Worm (Caenorhabditis elegans) whole organism, early embryonic: ENCODE data around the gene tps-2.

Source experiments
- B0310.2 ChIP-seq: sonication (generic microtip); optimal IDR thresholded peaks from 2 replicates; lab custom pipeline; 2016; ENCODE audit warnings: mild to moderate bottlenecking, missing genetic modification characterization, missing compliant biosample characterization
- ama-1 ChIP-seq: fragments of 150-350 bp; optimal IDR thresholded peaks from 2 replicates; lab custom pipeline; 2014
- ceh-13 ChIP-seq: fragments of 200-800 bp; sonication (Bioruptor generic); optimal IDR thresholded peaks from 2 replicates; lab custom pipeline; 2018; ENCODE audit warnings: mild to moderate bottlenecking, missing genetic modification characterization, missing compliant biosample characterization
- ceh-36 ChIP-seq: sonication (generic microtip); optimal IDR thresholded peaks from 2 replicates; lab custom pipeline; 2016; ENCODE audit warnings: missing genetic modification characterization, inconsistent platforms, missing compliant biosample characterization
- flt-1 ChIP-seq: fragments of 200-800 bp; sonication (Bioruptor generic); IDR thresholded peaks from 2 replicates; pipeline ENCODE4 v1.3.6; 2022; ENCODE audit warnings: missing genetic modification characterization, missing compliant biosample characterization
- hmg-4 ChIP-seq: fragments of 200-800 bp; sonication (Bioruptor generic); optimal IDR thresholded peaks from 2 replicates; lab custom pipeline; 2018; ENCODE audit warnings: mild to moderate bottlenecking, missing genetic modification characterization, missing compliant biosample characterization
- hnd-1 ChIP-seq: sonication (generic microtip); optimal IDR thresholded peaks from 2 replicates; lab custom pipeline; 2016; ENCODE audit warnings: missing genetic modification characterization, missing compliant biosample characterization
- pes-1 ChIP-seq: fragments of 200-800 bp; sonication (Bioruptor generic); IDR thresholded peaks from 2 replicates; pipeline ENCODE4 v1.3.6; 2022; ENCODE audit warnings: missing genetic modification reagents, missing genetic modification characterization, missing compliant biosample characterization
- scrt-1 ChIP-seq: fragments of 200-800 bp; sonication (Bioruptor generic); IDR thresholded peaks from 2 replicates; pipeline ENCODE4 v1.3.6; 2022; ENCODE audit warnings: missing genetic modification characterization, missing compliant biosample characterization
- sea-1 ChIP-seq: fragments of 200-800 bp; sonication (Bioruptor generic); conservative IDR thresholded peaks from 2 replicates; pipeline ENCODE4 v1.3.6; 2022; ENCODE audit warnings: missing genetic modification characterization, missing compliant biosample characterization
- tbx-11 ChIP-seq: fragments of 200-800 bp; sonication (Bioruptor generic); IDR thresholded peaks from 2 replicates; pipeline ENCODE4 v1.3.6; 2022; ENCODE audit warnings: missing genetic modification characterization, missing compliant biosample characterization
- tra-4 ChIP-seq: sonication (generic microtip); optimal IDR thresholded peaks from 2 replicates; lab custom pipeline; 2017; ENCODE audit warnings: missing genetic modification characterization, missing compliant biosample characterization

DNA sequence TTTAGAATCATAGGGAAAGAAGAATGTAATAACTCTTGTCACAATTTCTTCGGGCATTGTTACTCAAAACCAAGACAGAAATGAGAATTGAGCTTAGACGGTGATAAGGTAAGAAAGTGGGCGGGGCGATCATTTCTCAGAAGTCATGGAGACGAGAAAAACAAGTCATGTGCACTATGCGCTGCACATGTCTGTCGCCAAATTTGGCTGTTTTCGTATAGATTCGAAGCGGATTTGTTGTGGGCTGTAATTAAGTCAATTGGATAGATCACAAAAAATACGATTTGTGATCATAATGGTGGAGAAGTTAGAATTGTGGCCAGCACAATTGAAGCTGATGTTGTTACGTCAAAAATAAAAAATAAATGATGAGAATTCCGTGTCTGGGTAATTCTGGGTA lies 9.0 kb upstream of the tps-2 start, which contains the start of gene C01G12.7:
- TF ChIP-seq ceh-36 (tag; lab: Kevin White, UChicago) (no peak), tra-4 (tag; lab: Kevin White, UChicago) (no peak), sea-1 (GFP tag; lab: Robert Waterston, UW) (no peak), hmg-4 (GFP tag; lab: Kevin White, UChicago) (no peak), ama-1 (lab: Kevin White, UChicago) (no peak), B0310.2 (no peak), scrt-1 (no peak), flt-1 (no peak), pes-1 (GFP tag; lab: Robert Waterston, UW) (no peak), tbx-11 (GFP tag; lab: Robert Waterston, UW) (no peak), ceh-13 (no peak), hnd-1 (tag; lab: Kevin White, UChicago) (no peak)
